Fruit fly (Drosophila melanogaster) whole organism, wandering third instar larva: Measurements from ENCODE around the gene Chc.

ENCODE experiments used
- CG32264 ChIP-seq: fragments of 200-800 bp; sonication (Bioruptor generic); optimal IDR thresholded peaks from 2 replicates; lab custom pipeline; 2016; ENCODE audit warnings: missing biosample characterization, missing genetic modification characterization
- Myc ChIP-seq: fragments of >200 bp; optimal IDR thresholded peaks from 2 replicates; lab custom pipeline; 2017
- Sp1 ChIP-seq: fragments of 200-800 bp; sonication (Bioruptor generic); optimal IDR thresholded peaks from 3 replicates; lab custom pipeline; 2019; ENCODE audit warnings: missing biosample characterization, mild to moderate bottlenecking, missing genetic modification characterization, moderate library complexity
- dsf ChIP-seq: sonication (Bioruptor generic); optimal IDR thresholded peaks from 2 replicates; lab custom pipeline; 2016; ENCODE audit warnings: missing biosample characterization, missing genetic modification characterization, borderline replicate concordance
- pan ChIP-seq: fragments of >200 bp; optimal IDR thresholded peaks from 2 replicates; lab custom pipeline; 2017
- rgr ChIP-seq: fragments of 200-800 bp; sonication (Bioruptor generic); optimal IDR thresholded peaks from 3 replicates; lab custom pipeline; 2016; ENCODE audit warnings: missing biosample characterization, mild to moderate bottlenecking, missing genetic modification characterization
- sv ChIP-seq: fragments of 200-800 bp; sonication (Bioruptor generic); optimal IDR thresholded peaks from 3 replicates; lab custom pipeline; 2016; ENCODE audit warnings: missing biosample characterization, missing genetic modification characterization
- usp ChIP-seq: fragments of >200 bp; optimal IDR thresholded peaks from 2 replicates; lab custom pipeline; 2017; ENCODE audit warnings: missing biosample characterization, missing genetic modification characterization

- TF ChIP-seq Myc (lab: Kevin White, UChicago) (no peak), rgr (no peak), Sp1 (GFP tag; lab: Kevin White, UChicago) (no peak), pan (lab: Kevin White, UChicago) (no peak), CG32264 (GFP tag; lab: Kevin White, UChicago) (no peak), sv (GFP tag; lab: Kevin White, UChicago) (no peak), usp (no peak), dsf (GFP tag; lab: Kevin White, UChicago) (no peak)
Measured at dm6 chrX:15869843-15870242, 34.6 kb upstream of the Chc start, which contains the start of gene CG16952.
